Fruit fly (Drosophila melanogaster) whole organism, embryonic: ENCODE data around the gene CG3097.

Source experiments
- CG10274 ChIP-seq: fragments of 200-800 bp; sonication (Bioruptor generic); optimal IDR thresholded peaks from 3 replicates; lab custom pipeline; 2017; ENCODE audit warnings: missing biosample characterization, mild to moderate bottlenecking, missing genetic modification characterization
- CG10321 ChIP-seq: fragments of 200-800 bp; sonication (Bioruptor generic); IDR thresholded peaks from 2 replicates; pipeline ENCODE4 v1.3.6; 2022; ENCODE audit warnings: missing biosample characterization, missing genetic modification characterization
- CG12219 ChIP-seq: fragments of 200-800 bp; sonication (Bioruptor generic); optimal IDR thresholded peaks from 3 replicates; lab custom pipeline; 2018; ENCODE audit warnings: missing biosample characterization, mild to moderate bottlenecking, missing genetic modification characterization
- CG14441 ChIP-seq: fragments of 200-800 bp; sonication (Bioruptor generic); IDR thresholded peaks from 2 replicates; pipeline ENCODE4 v1.3.6; 2022; ENCODE audit warnings: missing biosample characterization, missing genetic modification characterization
- CG14667 ChIP-seq: fragments of 200-800 bp; sonication (Bioruptor generic); IDR thresholded peaks from 2 replicates; pipeline ENCODE4 v1.3.6; 2022; ENCODE audit warnings: missing biosample characterization, missing genetic modification characterization
- CG14860 ChIP-seq: fragments of 200-800 bp; sonication (Bioruptor generic); IDR thresholded peaks from 3 replicates; pipeline ENCODE4 v1.3.6; 2022; ENCODE audit warnings: missing biosample characterization, missing genetic modification characterization; ENCODE audit not compliant: partially characterized antibody
- CG17328 ChIP-seq: fragments of 200-800 bp; sonication (Bioruptor generic); IDR thresholded peaks from 2 replicates; pipeline ENCODE4 v1.3.6; 2022; ENCODE audit warnings: missing biosample characterization, missing genetic modification characterization
- CG18262 ChIP-seq: fragments of 200-800 bp; optimal IDR thresholded peaks from 3 replicates; lab custom pipeline; 2019; ENCODE audit warnings: missing biosample characterization, mild to moderate bottlenecking, missing genetic modification characterization, moderate library complexity
- CG18764 ChIP-seq: fragments of 200-800 bp; sonication (Bioruptor generic); optimal IDR thresholded peaks from 3 replicates; lab custom pipeline; 2016; ENCODE audit warnings: missing biosample characterization, missing genetic modification characterization
- CG31441 ChIP-seq: fragments of 200-800 bp; sonication (Bioruptor generic); IDR thresholded peaks from 2 replicates; pipeline ENCODE4 v1.3.6; 2022; ENCODE audit warnings: missing biosample characterization, missing genetic modification characterization
- CG42726 ChIP-seq: fragments of 200-800 bp; sonication (Bioruptor generic); IDR thresholded peaks from 2 replicates; pipeline ENCODE4 v1.3.6; 2022; ENCODE audit warnings: missing biosample characterization, missing genetic modification characterization; ENCODE audit not compliant: partially characterized antibody
- CG4328 ChIP-seq: fragments of 200-800 bp; sonication (Bioruptor generic); optimal IDR thresholded peaks from 3 replicates; lab custom pipeline; 2017; ENCODE audit warnings: missing biosample characterization, missing genetic modification reagents, missing genetic modification characterization
- CG4424 ChIP-seq: fragments of 200-800 bp; sonication (Bioruptor generic); optimal IDR thresholded peaks from 3 replicates; lab custom pipeline; 2016; ENCODE audit warnings: missing biosample characterization, missing genetic modification characterization
- CG5953 ChIP-seq: fragments of 200-800 bp; sonication (Bioruptor generic); IDR thresholded peaks from 2 replicates; pipeline ENCODE4 v1.3.6; 2022; ENCODE audit warnings: missing biosample characterization, missing genetic modification characterization
- CG6272 ChIP-seq: fragments of 200-800 bp; sonication (Bioruptor generic); IDR thresholded peaks from 2 replicates; pipeline ENCODE4 v1.3.6; 2022; ENCODE audit warnings: missing biosample characterization, missing genetic modification characterization
- CG6689 ChIP-seq: fragments of 200-800 bp; sonication (Bioruptor generic); IDR thresholded peaks from 2 replicates; pipeline ENCODE4 v1.3.6; 2022; ENCODE audit warnings: missing biosample characterization, missing genetic modification characterization
- CG7928 ChIP-seq: fragments of 200-800 bp; sonication (Bioruptor generic); optimal IDR thresholded peaks from 2 replicates; lab custom pipeline; 2017; ENCODE audit warnings: missing biosample characterization, mild to moderate bottlenecking, missing genetic modification characterization
- CG7987 ChIP-seq: fragments of 200-800 bp; sonication (Bioruptor generic); optimal IDR thresholded peaks from 2 replicates; lab custom pipeline; 2018; ENCODE audit warnings: missing biosample characterization, mild to moderate bottlenecking, missing genetic modification characterization, moderate library complexity
- CG8388 ChIP-seq: fragments of 200-800 bp; sonication (Bioruptor generic); optimal IDR thresholded peaks from 2 replicates; lab custom pipeline; 2019; ENCODE audit warnings: missing biosample characterization, mild to moderate bottlenecking, missing genetic modification characterization, moderate library complexity
- CG8478 ChIP-seq: fragments of >200 bp; optimal IDR thresholded peaks from 2 replicates; lab custom pipeline; 2018
- CG8924 ChIP-seq: fragments of 200-800 bp; optimal IDR thresholded peaks from 3 replicates; lab custom pipeline; 2019; ENCODE audit warnings: missing biosample characterization, mild to moderate bottlenecking, missing genetic modification characterization, moderate library complexity
- CkIIα-i1 ChIP-seq: fragments of 200-800 bp; sonication (Bioruptor generic); IDR thresholded peaks from 2 replicates; pipeline ENCODE4 v1.3.6; 2022; ENCODE audit warnings: missing biosample characterization, missing genetic modification characterization
- CrebB ChIP-seq: fragments of 200-800 bp; sonication (Bioruptor generic); optimal IDR thresholded peaks from 3 replicates; lab custom pipeline; 2018; ENCODE audit warnings: missing biosample characterization, mild to moderate bottlenecking, missing genetic modification characterization
- Dek ChIP-seq: fragments of 200-800 bp; sonication (Bioruptor generic); optimal IDR thresholded peaks from 3 replicates; lab custom pipeline; 2019; ENCODE audit warnings: missing biosample characterization, mild to moderate bottlenecking, missing genetic modification characterization, moderate library complexity
- Elba2 ChIP-seq: fragments of 200-800 bp; sonication (Bioruptor generic); optimal IDR thresholded peaks from 3 replicates; lab custom pipeline; 2016; ENCODE audit warnings: missing biosample characterization, missing genetic modification characterization
- HHEX ChIP-seq: fragments of 200-800 bp; sonication (Bioruptor generic); optimal IDR thresholded peaks from 3 replicates; lab custom pipeline; 2017; ENCODE audit warnings: missing biosample characterization, mild to moderate bottlenecking, missing genetic modification characterization, missing genetic modification reagents
- Max ChIP-seq: fragments of 200-800 bp; sonication (Bioruptor generic); optimal IDR thresholded peaks from 2 replicates; lab custom pipeline; 2016; ENCODE audit warnings: missing biosample characterization, mild to moderate bottlenecking, missing genetic modification characterization
- Nf-YA ChIP-seq: fragments of 200-800 bp; sonication (Bioruptor generic); IDR thresholded peaks from 2 replicates; pipeline ENCODE4 v1.3.6; 2022; ENCODE audit warnings: missing biosample characterization, missing genetic modification characterization
- NfI ChIP-seq: fragments of 200-800 bp; sonication (Bioruptor generic); optimal IDR thresholded peaks from 3 replicates; lab custom pipeline; 2018; ENCODE audit warnings: missing biosample characterization, mild to moderate bottlenecking, missing genetic modification characterization, moderate library complexity
- Pdp1 ChIP-seq, 2 experiments: fragments of 200-800 bp; sonication (Bioruptor generic); optimal IDR thresholded peaks; 3 replicates each; lab custom pipeline; 2016; ENCODE audit warnings: missing biosample characterization in 2 of 2, missing genetic modification characterization in 2 of 2, mild to moderate bottlenecking in 1 of 2, moderate library complexity in 1 of 2
- Stat92E ChIP-seq, 3 experiments: fragments of >200 bp in 2 of 3; fragments of 200-800 bp in 1 of 3; sonication (Bioruptor generic) in 1 of 3; optimal IDR thresholded peaks; 2 replicates each; lab custom pipeline; 2017 to 2019; ENCODE audit warnings: missing biosample characterization in 3 of 3, missing genetic modification characterization in 3 of 3, mild to moderate bottlenecking in 1 of 3, moderate library complexity in 1 of 3
- Trl ChIP-seq, 3 experiments: fragments of >200 bp in 2 of 3; fragments of 200-800 bp in 1 of 3; sonication (Bioruptor generic) in 1 of 3; optimal IDR thresholded peaks; 2 replicates in 1 of 3; 3 replicates in 2 of 3; lab custom pipeline; 2016 to 2017; ENCODE audit warnings: missing biosample characterization in 1 of 3, missing genetic modification characterization in 1 of 3
- bsh ChIP-seq, 2 experiments: fragments of 200-800 bp; sonication (Bioruptor generic); optimal IDR thresholded peaks; 2 replicates each; lab custom pipeline; 2017 to 2018; ENCODE audit warnings: mild to moderate bottlenecking in 2 of 2, missing biosample characterization in 2 of 2, missing genetic modification characterization in 2 of 2, moderate library complexity in 1 of 2
- chn ChIP-seq: fragments of 200-800 bp; sonication (Bioruptor generic); optimal IDR thresholded peaks from 2 replicates; lab custom pipeline; 2016; ENCODE audit warnings: missing biosample characterization, missing genetic modification characterization
- corto ChIP-seq: fragments of 200-800 bp; sonication (Bioruptor generic); optimal IDR thresholded peaks from 2 replicates; lab custom pipeline; 2016; ENCODE audit warnings: missing biosample characterization, mild to moderate bottlenecking, missing genetic modification characterization, moderate library complexity
- croc ChIP-seq: fragments of 200-800 bp; sonication (Bioruptor generic); conservative IDR thresholded peaks from 3 replicates; pipeline ENCODE4 v1.3.6; 2022; ENCODE audit warnings: missing biosample characterization, missing genetic modification characterization
- crp ChIP-seq, 2 experiments: fragments of 200-800 bp; sonication (Bioruptor generic); optimal IDR thresholded peaks; 2 replicates in 1 of 2; 3 replicates in 1 of 2; lab custom pipeline; 2017; ENCODE audit warnings: missing biosample characterization in 2 of 2, missing genetic modification characterization in 2 of 2, mild to moderate bottlenecking in 1 of 2, moderate library complexity in 1 of 2
- cwo ChIP-seq: fragments of 200-800 bp; sonication (Bioruptor generic); optimal IDR thresholded peaks from 3 replicates; lab custom pipeline; 2017; ENCODE audit warnings: missing biosample characterization, missing genetic modification characterization, mild to moderate bottlenecking, moderate library complexity, missing genetic modification reagents
- dmrt11E ChIP-seq: fragments of 200-800 bp; sonication (Bioruptor generic); optimal IDR thresholded peaks from 3 replicates; lab custom pipeline; 2018; ENCODE audit warnings: missing biosample characterization, mild to moderate bottlenecking, missing genetic modification characterization, moderate library complexity
- fd102C ChIP-seq: fragments of 200-800 bp; sonication (Bioruptor generic); optimal IDR thresholded peaks from 2 replicates; lab custom pipeline; 2018; ENCODE audit warnings: missing biosample characterization, mild to moderate bottlenecking, missing genetic modification characterization, moderate library complexity
- ind ChIP-seq: fragments of 200-800 bp; sonication (Bioruptor generic); optimal IDR thresholded peaks from 3 replicates; lab custom pipeline; 2016; ENCODE audit warnings: missing biosample characterization, missing genetic modification characterization
- jing ChIP-seq: fragments of 200-800 bp; sonication (Bioruptor generic); optimal IDR thresholded peaks from 2 replicates; lab custom pipeline; 2018; ENCODE audit warnings: missing biosample characterization, mild to moderate bottlenecking, missing genetic modification characterization
- lab ChIP-seq: fragments of 200-800 bp; sonication (Bioruptor generic); optimal IDR thresholded peaks from 3 replicates; lab custom pipeline; 2017; ENCODE audit warnings: missing biosample characterization, missing genetic modification characterization, mild to moderate bottlenecking, moderate library complexity, missing genetic modification reagents
- lbe ChIP-seq: fragments of 200-800 bp; sonication (Bioruptor generic); optimal IDR thresholded peaks from 2 replicates; lab custom pipeline; 2016; ENCODE audit warnings: missing biosample characterization, mild to moderate bottlenecking, missing genetic modification characterization
- nerfin-1 ChIP-seq: fragments of 200-800 bp; sonication (Bioruptor generic); optimal IDR thresholded peaks from 3 replicates; lab custom pipeline; 2019; ENCODE audit warnings: missing biosample characterization, mild to moderate bottlenecking, missing genetic modification characterization, moderate library complexity
- onecut ChIP-seq: fragments of 200-800 bp; sonication (Bioruptor generic); IDR thresholded peaks from 2 replicates; pipeline ENCODE4 v1.3.6; 2022; ENCODE audit warnings: missing biosample characterization, missing genetic modification characterization
- otp ChIP-seq: fragments of 200-800 bp; sonication (Bioruptor generic); IDR thresholded peaks from 3 replicates; pipeline ENCODE4, ENCODE4 v1.3.6; 2022; ENCODE audit warnings: missing biosample characterization, missing genetic modification characterization
- repo ChIP-seq: fragments of 200-800 bp; sonication (Bioruptor generic); optimal IDR thresholded peaks from 2 replicates; lab custom pipeline; 2016; ENCODE audit warnings: missing biosample characterization, missing genetic modification characterization
- ro ChIP-seq: fragments of 200-800 bp; sonication (Bioruptor generic); IDR thresholded peaks from 2 replicates; pipeline ENCODE4 v1.3.6; 2022; ENCODE audit warnings: missing biosample characterization, missing genetic modification characterization
- stc ChIP-seq: fragments of 200-800 bp; sonication (Bioruptor generic); IDR thresholded peaks from 2 replicates; pipeline ENCODE4 v1.3.6; 2022; ENCODE audit warnings: missing biosample characterization, missing genetic modification characterization

The CG3097 gene

DNA sequence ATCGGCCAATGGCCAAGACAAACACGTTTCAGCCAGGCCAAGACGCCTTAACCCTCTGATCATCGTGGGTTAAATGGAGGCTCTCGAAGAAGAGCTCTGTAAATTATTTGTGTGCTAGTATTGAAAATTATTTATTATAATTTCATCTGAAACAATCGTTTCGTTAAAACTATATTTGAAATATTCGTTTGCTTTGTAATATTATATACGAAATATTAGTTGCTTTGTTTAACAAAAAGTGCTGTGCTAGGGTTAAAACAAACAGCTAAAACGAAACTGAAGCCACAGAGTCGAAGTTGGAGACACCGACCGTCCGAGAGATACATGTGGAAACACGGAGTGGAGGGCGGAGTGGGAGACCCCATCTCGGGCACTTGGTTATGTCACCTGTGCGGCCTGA, 16.0 kb upstream of the CG3097 start (continued):
- TF ChIP-seq CG10321 (GFP tag; lab: Robert Waterston, UW): no peak
- TF ChIP-seq otp: no peak
- TF ChIP-seq cwo (GFP tag; lab: Kevin White, UChicago): no peak
- peak; percentile 16 for TF ChIP-seq Dek (tag; lab: Kevin White, UChicago)
- TF ChIP-seq CG14441 (GFP tag; lab: Robert Waterston, UW): peak; percentile 43
- TF ChIP-seq CG14860: no peak
- 0 out of 2 replicates have a peak, but pooled peaks have one; percentile 12 for TF ChIP-seq CG5953 (GFP tag; lab: Robert Waterston, UW)
- peak; percentile 48 for TF ChIP-seq CG8924
- peak; percentile 10; the same call in 1 of the 2 replicates for TF ChIP-seq CG17328
- TF ChIP-seq CG4328 (GFP tag; lab: Kevin White, UChicago): no peak
- TF ChIP-seq corto (GFP tag; lab: Kevin White, UChicago): no peak
- TF ChIP-seq chn (GFP tag; lab: Kevin White, UChicago): no peak
- no peak for TF ChIP-seq CG7987 (GFP tag; lab: Kevin White, UChicago)
- peak; percentile 58 for TF ChIP-seq CG18262 (tag; lab: Kevin White, UChicago)
- no peak for TF ChIP-seq Stat92E (GFP tag; optimal IDR thresholded peaks at IDR 0.05; lab: Kevin White, UChicago)
- TF ChIP-seq CG6272 (GFP tag; lab: Robert Waterston, UW): no peak
- no peak; the same call in none of the 2 replicates for TF ChIP-seq CG31441 (GFP tag; lab: Robert Waterston, UW)
- peak in 1 of 2 experiments; percentile 22 for TF ChIP-seq bsh (GFP tag; optimal IDR thresholded peaks at IDR 0.05; lab: Kevin White, UChicago)
- no peak for TF ChIP-seq CG8478 (lab: Kevin White, UChicago)
- no peak for TF ChIP-seq dmrt11E
- no peak for TF ChIP-seq lab (GFP tag; lab: Kevin White, UChicago)
- TF ChIP-seq Pdp1 (GFP tag; optimal IDR thresholded peaks at IDR 0.05; lab: Kevin White, UChicago): peak in 1 of 2 experiments; percentile 43
- TF ChIP-seq crp (GFP tag; optimal IDR thresholded peaks at IDR 0.05; lab: Kevin White, UChicago): no peak
- TF ChIP-seq repo (GFP tag; lab: Kevin White, UChicago): no peak
- no peak for TF ChIP-seq ro (GFP tag; lab: Robert Waterston, UW)
- no peak for TF ChIP-seq NfI (GFP tag; lab: Kevin White, UChicago)
- TF ChIP-seq CG10274 (GFP tag; lab: Kevin White, UChicago): no peak
- TF ChIP-seq Max (GFP tag; lab: Kevin White, UChicago): no peak
- TF ChIP-seq CG12219: no peak
- TF ChIP-seq fd102C (GFP tag; lab: Kevin White, UChicago): no peak
- no peak for TF ChIP-seq CG6689 (GFP tag; lab: Robert Waterston, UW)
- no peak for TF ChIP-seq CG4424 (GFP tag; lab: Kevin White, UChicago)
- no peak for TF ChIP-seq CrebB (tag; lab: Kevin White, UChicago)
- no peak for TF ChIP-seq croc (GFP tag; lab: Robert Waterston, UW)
- TF ChIP-seq CG7928 (GFP tag; lab: Kevin White, UChicago): no peak
- no peak for TF ChIP-seq CkIIα-i1
- no peak for TF ChIP-seq nerfin-1
- TF ChIP-seq ind (GFP tag; lab: Kevin White, UChicago): no peak
- no peak for TF ChIP-seq HHEX (GFP tag; lab: Kevin White, UChicago)
- no peak for TF ChIP-seq CG42726 (GFP tag; lab: Robert Waterston, UW)
- TF ChIP-seq onecut (GFP tag; lab: Robert Waterston, UW): no peak
- no peak for TF ChIP-seq Nf-YA (GFP tag; lab: Robert Waterston, UW)
- TF ChIP-seq Trl (optimal IDR thresholded peaks at IDR 0.05; lab: Kevin White, UChicago): no peak
- no peak for TF ChIP-seq Trl (GFP tag; optimal IDR thresholded peaks at IDR 0.05; lab: Kevin White, UChicago)
- TF ChIP-seq Elba2 (GFP tag; lab: Kevin White, UChicago): no peak
- TF ChIP-seq lbe (GFP tag; lab: Kevin White, UChicago): peak; percentile 68
- TF ChIP-seq CG8388: no peak
- no peak for TF ChIP-seq CG14667 (GFP tag; lab: Robert Waterston, UW)
- no peak for TF ChIP-seq CG18764 (GFP tag; lab: Kevin White, UChicago)
- TF ChIP-seq stc (GFP tag; lab: Robert Waterston, UW): no peak
- TF ChIP-seq jing (GFP tag; lab: Kevin White, UChicago): no peak
